Fruit fly (Drosophila melanogaster) whole organism, prepupa: ENCODE data around the gene CG18273.

Experiments
- CG11294 ChIP-seq: fragments of 200-800 bp; sonication (Bioruptor generic); IDR thresholded peaks from 2 replicates; pipeline ENCODE4 v1.3.6; 2022; ENCODE audit warnings: missing biosample characterization, missing genetic modification characterization
- CG16779 ChIP-seq: fragments of 200-800 bp; sonication (Bioruptor generic); optimal IDR thresholded peaks from 3 replicates; lab custom pipeline; 2017; ENCODE audit warnings: missing biosample characterization, mild to moderate bottlenecking, missing genetic modification characterization
- Sox14 ChIP-seq: fragments of 200-800 bp; sonication (Bioruptor generic); optimal IDR thresholded peaks from 3 replicates; lab custom pipeline; 2016; ENCODE audit warnings: missing biosample characterization, missing genetic modification characterization
- eg ChIP-seq: fragments of 200-800 bp; sonication (Bioruptor generic); IDR thresholded peaks from 3 replicates; pipeline ENCODE4 v1.3.6; 2022; ENCODE audit warnings: missing biosample characterization, missing genetic modification characterization
- lz ChIP-seq: fragments of 200-800 bp; sonication (Bioruptor generic); optimal IDR thresholded peaks from 3 replicates; lab custom pipeline; 2016; ENCODE audit warnings: missing biosample characterization, missing genetic modification characterization

dm6 chrX:520215-520861 lies 33.0 kb upstream of the CG18273 start:
- TF ChIP-seq CG16779 (tag; lab: Kevin White, UChicago), result no peak
- no peak for TF ChIP-seq lz (GFP tag; lab: Kevin White, UChicago)
- no peak for TF ChIP-seq Sox14 (GFP tag; lab: Kevin White, UChicago)
- no peak for TF ChIP-seq CG11294 (GFP tag; lab: Robert Waterston, UW)
- no peak for TF ChIP-seq eg (GFP tag; lab: Robert Waterston, UW)
